Worm (Caenorhabditis elegans): Measurements from ENCODE around the gene C35D10.1.

Gene C35D10.1

DNA sequence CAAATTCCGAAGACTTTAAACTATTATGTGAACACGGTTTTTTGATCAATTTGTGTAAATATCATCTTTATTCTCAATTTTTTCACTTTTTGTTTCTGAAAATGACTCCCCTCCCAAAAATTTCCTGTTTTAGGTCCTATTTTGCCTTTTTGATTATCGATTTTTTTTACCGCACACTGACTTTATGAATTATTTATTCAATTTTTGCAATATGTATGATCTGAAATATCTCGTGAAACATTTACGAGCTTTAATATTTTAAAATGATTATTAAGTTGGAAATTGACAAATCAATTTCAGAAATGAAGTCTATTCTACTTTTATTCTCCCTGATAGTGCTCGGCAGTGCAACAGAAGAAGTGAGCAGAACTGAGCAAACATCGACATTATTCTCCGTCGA is at the start of gene C35D10.1:
Gene C35D10.1, plus strand, starts transcription at position 301 of the 400 bp plus-strand sequence.
- TF ChIP-seq klf-2 (GFP tag; conservative IDR thresholded peaks at IDR 0.05) (no peak), ztf-29 (GFP tag; IDR thresholded peaks at IDR 0.05) (no peak), ref-1 (GFP tag; conservative IDR thresholded peaks at IDR 0.05) (no peak), med-1 (GFP tag; optimal IDR thresholded peaks at IDR 0.05; ENCODE audit: insufficient read depth) (no peak), cog-1 (tag; optimal IDR thresholded peaks at IDR 0.05) (no peak), flt-1 (GFP tag; IDR thresholded peaks at IDR 0.05) (no peak), T22C8.4 (GFP tag; IDR thresholded peaks at IDR 0.05) (no peak), ztf-23 (GFP tag; IDR thresholded peaks at IDR 0.05) (no peak), tab-1 (GFP tag; IDR thresholded peaks at IDR 0.05) (no peak)

ce11 chrIII:4830207-4830606 is 49.3 kb upstream of the C35D10.1 start, which contains the start of gene nspd-9:
TSS of gene nspd-9 (minus strand) at chrIII:4830307.
- TF ChIP-seq klf-2 (GFP tag; conservative IDR thresholded peaks at IDR 0.05) (no peak), ztf-29 (GFP tag; IDR thresholded peaks at IDR 0.05) (no peak)

ce11 chrIII:4837429-4837828 is 42.1 kb upstream of the C35D10.1 start, which contains the start of the genes acbp-7 and F26A1.19:
TSS of gene acbp-7 (plus strand) at chrIII:4837729.
TSS of gene F26A1.19 (plus strand) at chrIII:4837731.
- TF ChIP-seq tab-1 (GFP tag; IDR thresholded peaks at IDR 0.05) (no peak), flt-1 (GFP tag; IDR thresholded peaks at IDR 0.05) (no peak), ref-1 (GFP tag; conservative IDR thresholded peaks at IDR 0.05) (no peak), ztf-29 (GFP tag; IDR thresholded peaks at IDR 0.05) (no peak), klf-2 (GFP tag; conservative IDR thresholded peaks at IDR 0.05) (no peak), cog-1 (tag; optimal IDR thresholded peaks at IDR 0.05) (no peak), med-1 (GFP tag; optimal IDR thresholded peaks at IDR 0.05; ENCODE audit: insufficient read depth) (no peak), ztf-23 (GFP tag; IDR thresholded peaks at IDR 0.05) (no peak), T22C8.4 (GFP tag; IDR thresholded peaks at IDR 0.05) (no peak)

DNA sequence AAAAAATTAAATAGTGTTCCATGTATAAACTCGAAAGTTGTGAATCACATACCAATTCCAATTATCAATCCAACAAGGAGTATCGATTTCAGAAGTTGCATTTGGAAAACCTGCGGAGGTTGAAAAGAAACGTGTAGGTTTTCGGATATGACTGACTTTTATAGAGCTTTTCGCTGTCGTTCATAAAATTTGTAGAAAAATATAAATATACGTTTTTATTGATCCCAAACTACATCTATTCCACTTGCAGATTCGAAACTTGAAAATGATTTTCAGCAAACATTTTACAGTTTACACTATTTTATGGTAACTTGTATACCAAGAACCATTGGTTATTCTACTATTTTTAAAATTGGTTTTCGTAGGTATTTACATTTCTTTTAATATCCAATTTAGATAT is 37.4 kb upstream of the C35D10.1 start, which contains the start of gene clec-156:
Gene clec-156, minus strand, starts transcription at position 101 of the 400 bp plus-strand sequence.
- TF ChIP-seq med-1 (GFP tag; optimal IDR thresholded peaks at IDR 0.05; ENCODE audit: insufficient read depth) (no peak), ztf-23 (GFP tag; IDR thresholded peaks at IDR 0.05) (no peak), flt-1 (GFP tag; IDR thresholded peaks at IDR 0.05) (no peak), tab-1 (GFP tag; IDR thresholded peaks at IDR 0.05) (no peak)

ce11 chrIII:4844327-4844726 is 35.2 kb upstream of the C35D10.1 start, which contains the start of the genes clec-157 and fkh-5:
TSS of gene clec-157 (minus strand) at chrIII:4844427.
TSS of gene fkh-5 (plus strand) at chrIII:4844662.
- TF ChIP-seq med-1 (GFP tag; optimal IDR thresholded peaks at IDR 0.05; ENCODE audit: insufficient read depth) (no peak), ref-1 (GFP tag; conservative IDR thresholded peaks at IDR 0.05) (no peak), ztf-29 (GFP tag; IDR thresholded peaks at IDR 0.05) (no peak), flt-1 (GFP tag; IDR thresholded peaks at IDR 0.05) (no peak), tab-1 (GFP tag; IDR thresholded peaks at IDR 0.05) (no peak), klf-2 (GFP tag; conservative IDR thresholded peaks at IDR 0.05) (no peak), T22C8.4 (GFP tag; IDR thresholded peaks at IDR 0.05) (no peak), cog-1 (tag; optimal IDR thresholded peaks at IDR 0.05) (no peak), ztf-23 (GFP tag; IDR thresholded peaks at IDR 0.05) (no peak)

- TF ChIP-seq ztf-29 (GFP tag; IDR thresholded peaks at IDR 0.05) = no peak
- no peak for TF ChIP-seq T22C8.4 (GFP tag; IDR thresholded peaks at IDR 0.05)
- TF ChIP-seq ref-1 (GFP tag; conservative IDR thresholded peaks at IDR 0.05) = no peak
- TF ChIP-seq ztf-23 (GFP tag; IDR thresholded peaks at IDR 0.05) = no peak
- no peak for TF ChIP-seq cog-1 (tag; optimal IDR thresholded peaks at IDR 0.05)
- TF ChIP-seq klf-2 (GFP tag; conservative IDR thresholded peaks at IDR 0.05) = no peak
- TF ChIP-seq med-1 (GFP tag; optimal IDR thresholded peaks at IDR 0.05; ENCODE audit: insufficient read depth) = no peak
- TF ChIP-seq flt-1 (GFP tag; IDR thresholded peaks at IDR 0.05) = no peak
- TF ChIP-seq tab-1 (GFP tag; IDR thresholded peaks at IDR 0.05) = no peak
Observed at ce11 chrIII:4849739-4850138, 29.8 kb upstream of the C35D10.1 start, which contains the start of gene nonu-1. TSS of gene nonu-1 (minus strand) at chrIII:4849907.

- TF ChIP-seq ref-1 (GFP tag; conservative IDR thresholded peaks at IDR 0.05) = no peak
- TF ChIP-seq klf-2 (GFP tag; conservative IDR thresholded peaks at IDR 0.05) = no peak
- TF ChIP-seq med-1 (GFP tag; optimal IDR thresholded peaks at IDR 0.05; ENCODE audit: insufficient read depth) = no peak
- no peak for TF ChIP-seq ztf-29 (GFP tag; IDR thresholded peaks at IDR 0.05)
- no peak for TF ChIP-seq cog-1 (tag; optimal IDR thresholded peaks at IDR 0.05)
- no peak for TF ChIP-seq tab-1 (GFP tag; IDR thresholded peaks at IDR 0.05)
- TF ChIP-seq flt-1 (GFP tag; IDR thresholded peaks at IDR 0.05) = no peak
- no peak for TF ChIP-seq T22C8.4 (GFP tag; IDR thresholded peaks at IDR 0.05)
- TF ChIP-seq ztf-23 (GFP tag; IDR thresholded peaks at IDR 0.05) = no peak
Observed at ce11 chrIII:4850139-4850538, 29.4 kb upstream of the C35D10.1 start, which contains the start of gene F26A1.1. TSS of gene F26A1.1 (plus strand) at chrIII:4850507.

DNA sequence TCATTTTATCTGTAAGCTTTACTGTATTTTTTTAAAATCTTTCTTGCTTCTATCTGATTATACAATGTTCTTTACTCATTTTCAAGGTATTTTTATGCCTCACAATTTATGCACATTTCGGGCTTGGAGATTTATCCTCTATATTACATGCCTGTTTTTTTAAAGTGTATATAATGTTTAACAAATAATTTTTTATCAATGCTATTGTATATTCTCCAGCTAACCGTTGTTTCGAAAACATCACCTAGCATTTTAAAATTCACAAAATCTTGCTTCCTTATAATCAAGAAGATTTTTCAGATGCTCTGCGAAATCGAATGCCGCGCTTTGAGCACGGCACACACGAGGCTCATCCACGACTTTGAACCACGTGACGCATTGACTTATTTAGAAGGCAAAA is 27.5 kb upstream of the C35D10.1 start, which contains the start of gene ced-4:
Gene ced-4, plus strand, starts transcription at position 301 of the 400 bp plus-strand sequence.
- TF ChIP-seq ref-1 (GFP tag; conservative IDR thresholded peaks at IDR 0.05) = no peak
- TF ChIP-seq ztf-23 (GFP tag; IDR thresholded peaks at IDR 0.05) = no peak
- TF ChIP-seq T22C8.4 (GFP tag; IDR thresholded peaks at IDR 0.05) = no peak
- TF ChIP-seq tab-1 (GFP tag; IDR thresholded peaks at IDR 0.05) = no peak
- TF ChIP-seq klf-2 (GFP tag; conservative IDR thresholded peaks at IDR 0.05) = no peak
- no peak for TF ChIP-seq flt-1 (GFP tag; IDR thresholded peaks at IDR 0.05)
- TF ChIP-seq cog-1 (tag; optimal IDR thresholded peaks at IDR 0.05) = no peak
- TF ChIP-seq ztf-29 (GFP tag; IDR thresholded peaks at IDR 0.05) = no peak
- no peak for TF ChIP-seq med-1 (GFP tag; optimal IDR thresholded peaks at IDR 0.05; ENCODE audit: insufficient read depth)

- TF ChIP-seq tab-1 (GFP tag; IDR thresholded peaks at IDR 0.05) (no peak), klf-2 (GFP tag; conservative IDR thresholded peaks at IDR 0.05) (no peak), flt-1 (GFP tag; IDR thresholded peaks at IDR 0.05) (no peak), T22C8.4 (GFP tag; IDR thresholded peaks at IDR 0.05) (no peak), ztf-29 (GFP tag; IDR thresholded peaks at IDR 0.05) (no peak), ztf-23 (GFP tag; IDR thresholded peaks at IDR 0.05) (no peak), cog-1 (tag; optimal IDR thresholded peaks at IDR 0.05) (no peak), med-1 (GFP tag; optimal IDR thresholded peaks at IDR 0.05; ENCODE audit: insufficient read depth) (no peak), ref-1 (GFP tag; conservative IDR thresholded peaks at IDR 0.05) (no peak)
Observed at ce11 chrIII:4854918-4855317, 24.6 kb upstream of the C35D10.1 start, which contains the start of gene C35D10.8. TSS of gene C35D10.8 (plus strand) at chrIII:4855218.

- TF ChIP-seq ztf-23 (GFP tag; IDR thresholded peaks at IDR 0.05) (no peak), flt-1 (GFP tag; IDR thresholded peaks at IDR 0.05) (no peak), tab-1 (GFP tag; IDR thresholded peaks at IDR 0.05) (no peak), ztf-29 (GFP tag; IDR thresholded peaks at IDR 0.05) (no peak), ref-1 (GFP tag; conservative IDR thresholded peaks at IDR 0.05) (no peak), T22C8.4 (GFP tag; IDR thresholded peaks at IDR 0.05) (no peak), cog-1 (tag; optimal IDR thresholded peaks at IDR 0.05) (no peak)
Observed at ce11 chrIII:4856109-4856508, 23.4 kb upstream of the C35D10.1 start, which contains the start of gene C35D10.7. TSS of gene C35D10.7 (plus strand) at chrIII:4856193.

Measured in whole organism, midembryonic.